Worm (Caenorhabditis elegans): Measurements from ENCODE around the gene Y75B8A.33.

Y75B8A.33 gene

ce11 chrIII:12370011-12370506, 2.9 kb upstream of the Y75B8A.33 start, which contains the start of gene rpt-6:
Gene rpt-6, plus strand, starts transcription at chrIII:12370456.
- no peak for TF ChIP-seq unc-62 (GFP tag; optimal IDR thresholded peaks at IDR 0.05)

ce11 chrIII:12369476-12369875, 2.3 kb upstream of the Y75B8A.33 start:
- TF ChIP-seq unc-62 (GFP tag; optimal IDR thresholded peaks at IDR 0.05) = no peak

DNA sequence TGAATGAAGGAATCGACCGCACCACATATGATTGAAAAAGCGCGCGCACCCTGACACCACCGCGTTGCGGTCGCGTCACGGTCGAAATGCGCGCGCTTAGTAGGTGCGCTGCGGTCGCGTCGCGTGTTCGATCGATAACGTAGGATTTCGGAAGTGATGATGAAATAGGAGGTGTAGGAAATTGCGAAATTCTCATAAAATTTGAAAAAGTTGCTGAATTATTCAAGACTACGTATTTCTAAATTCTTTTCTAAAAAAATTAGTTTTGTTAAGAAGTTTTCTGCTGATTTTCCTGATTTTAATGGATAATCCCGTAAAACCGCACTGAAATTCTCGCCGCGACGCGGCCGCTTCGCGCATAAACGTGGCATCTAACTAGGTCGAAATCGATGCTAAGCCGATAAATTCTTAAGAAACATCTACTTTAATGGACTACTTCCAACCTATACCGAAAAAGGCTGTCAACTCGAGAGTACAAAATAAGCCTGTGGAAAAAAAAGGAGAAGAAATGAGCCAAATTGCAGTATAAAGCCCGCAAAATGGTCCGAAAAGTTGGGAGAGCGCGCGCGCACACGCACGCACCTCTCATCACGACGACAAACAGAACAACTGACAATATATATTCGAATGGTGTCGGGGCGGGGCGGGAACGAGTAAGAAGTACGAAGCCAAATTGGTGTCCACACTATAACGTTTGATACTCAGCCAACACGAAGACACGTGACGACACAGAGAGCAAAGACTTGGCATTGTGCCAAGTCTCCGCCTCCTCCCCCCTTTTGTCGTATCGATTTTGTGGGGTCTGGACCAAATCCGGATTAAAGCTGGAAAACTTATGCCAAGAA, 1.5 kb upstream of the Y75B8A.33 start, which contains the start of gene his-72:
TSS of gene his-72 (minus strand) at position 589 of the 845 bp plus-strand sequence.
- no peak for TF ChIP-seq unc-62 (GFP tag; optimal IDR thresholded peaks at IDR 0.05)

ce11 chrIII:12367891-12368290, 718 bp upstream of the Y75B8A.33 start:
- TF ChIP-seq unc-62 (GFP tag; optimal IDR thresholded peaks at IDR 0.05) = no peak

DNA sequence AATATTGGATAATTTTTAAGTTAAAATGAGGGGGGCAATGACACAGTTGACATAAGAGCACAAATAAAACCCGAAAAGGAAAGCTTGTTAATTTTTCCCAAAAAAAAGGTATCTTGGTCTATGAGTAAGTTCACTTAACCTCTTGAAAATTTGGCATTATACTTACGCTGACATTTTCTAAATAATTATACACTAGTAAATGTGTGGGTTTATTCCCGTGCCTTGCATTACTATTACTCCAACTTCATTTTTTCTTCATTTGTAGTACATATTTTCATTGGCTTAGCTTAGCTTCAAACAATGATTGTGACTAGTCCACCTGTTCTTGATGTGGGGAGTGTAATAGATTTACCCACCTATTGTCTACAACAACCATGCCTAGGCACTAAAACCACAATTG, 7.9 kb downstream of the Y75B8A.33 start, which contains the start of gene Y75B8A.34:
TSS of gene Y75B8A.34 (plus strand) at position 301 of the 400 bp plus-strand sequence.
- TF ChIP-seq unc-62 (GFP tag; optimal IDR thresholded peaks at IDR 0.05) = no peak

- no peak for TF ChIP-seq unc-62 (GFP tag; optimal IDR thresholded peaks at IDR 0.05)
Observed at ce11 chrIII:12358461-12358860, 8.7 kb downstream of the Y75B8A.33 start, which contains the start of gene Y75B8A.32. Gene Y75B8A.32, minus strand, starts transcription at chrIII:12358561.

- TF ChIP-seq unc-62 (GFP tag; optimal IDR thresholded peaks at IDR 0.05) = no peak
Observed at ce11 chrIII:12356588-12356987, 10.6 kb downstream of the Y75B8A.33 start.

DNA sequence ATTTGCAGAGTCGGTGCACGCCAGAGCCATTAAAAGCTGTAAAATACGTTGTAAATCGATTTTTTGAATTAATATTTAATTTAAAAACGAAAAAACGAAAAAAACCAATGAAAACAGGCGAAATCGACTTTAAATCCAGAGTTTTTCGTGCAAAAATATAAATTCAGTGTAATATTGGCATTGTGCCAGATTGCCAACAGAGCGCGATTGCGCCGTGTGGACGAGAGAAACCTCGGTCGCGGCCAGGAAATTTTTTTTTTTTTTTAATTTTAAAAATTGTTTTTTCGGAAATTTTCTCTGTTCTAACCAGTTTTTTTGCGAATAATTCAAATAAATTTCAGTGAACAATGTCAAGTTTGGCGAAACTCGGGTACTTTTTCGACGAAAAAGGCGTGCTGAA, 15.9 kb downstream of the Y75B8A.33 start, which contains the start of the genes pph-4.1 and Y75B8A.31:
TSS of gene pph-4.1 (minus strand) at position 36 of the 400 bp plus-strand sequence.
TSS of gene Y75B8A.31 (plus strand) at position 342 of the 400 bp plus-strand sequence.
- no peak for TF ChIP-seq unc-62 (GFP tag; optimal IDR thresholded peaks at IDR 0.05)

- TF ChIP-seq unc-62 (GFP tag; optimal IDR thresholded peaks at IDR 0.05) = no peak
Observed at ce11 chrIII:12349027-12349426, 18.1 kb downstream of the Y75B8A.33 start.

DNA sequence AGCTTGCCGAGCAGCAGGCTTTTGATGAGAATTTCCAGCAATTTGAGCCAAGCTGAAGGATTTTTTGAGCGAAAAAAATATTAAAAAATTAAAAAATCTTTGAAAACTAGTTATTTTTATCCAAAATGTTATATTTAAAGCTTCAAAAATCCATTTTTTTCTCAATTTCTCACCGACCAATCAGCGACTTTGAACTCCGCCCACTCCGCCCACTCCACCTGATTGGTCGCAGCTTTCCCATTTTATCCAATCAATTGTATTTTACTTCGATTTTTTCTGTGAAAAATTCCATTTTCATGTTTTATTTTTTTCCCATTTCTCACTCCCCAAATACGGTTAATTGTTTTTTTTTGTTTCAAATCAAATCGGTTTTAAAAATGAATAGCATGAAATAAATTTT, 22.2 kb downstream of the Y75B8A.33 start:
- TF ChIP-seq unc-62 (GFP tag; optimal IDR thresholded peaks at IDR 0.05) = no peak

ce11 chrIII:12335400-12335994, 31.7 kb downstream of the Y75B8A.33 start:
- TF ChIP-seq unc-62 (GFP tag; optimal IDR thresholded peaks at IDR 0.05) = no peak

ce11 chrIII:12334268-12334667, 32.9 kb downstream of the Y75B8A.33 start:
- no peak for TF ChIP-seq unc-62 (GFP tag; optimal IDR thresholded peaks at IDR 0.05)

DNA sequence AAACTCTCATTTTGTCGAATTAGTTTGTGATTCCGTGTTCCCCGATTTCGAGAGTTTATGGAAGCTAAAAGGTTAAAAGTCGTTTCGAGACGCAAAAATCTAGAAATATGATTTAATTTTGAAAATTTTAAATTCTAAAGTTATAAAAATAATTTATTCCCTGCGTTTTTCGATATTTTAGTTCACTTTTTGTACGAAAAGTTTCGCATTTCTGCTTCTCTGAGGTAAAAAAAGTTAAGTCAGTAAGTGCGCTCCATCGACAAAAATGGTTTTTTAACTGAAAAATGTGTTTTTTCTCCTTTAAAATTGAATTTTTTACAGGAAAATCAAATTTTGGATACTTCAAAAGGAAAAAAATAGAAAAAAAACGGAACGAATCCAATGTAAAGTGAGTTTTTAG, 33.7 kb downstream of the Y75B8A.33 start, which contains the start of gene zip-1:
TSS of gene zip-1 (plus strand) at position 301 of the 400 bp plus-strand sequence.
- TF ChIP-seq unc-62 (GFP tag; optimal IDR thresholded peaks at IDR 0.05) = no peak

ce11 chrIII:12331300-12331699, 35.9 kb downstream of the Y75B8A.33 start:
- no peak for TF ChIP-seq unc-62 (GFP tag; optimal IDR thresholded peaks at IDR 0.05)

DNA sequence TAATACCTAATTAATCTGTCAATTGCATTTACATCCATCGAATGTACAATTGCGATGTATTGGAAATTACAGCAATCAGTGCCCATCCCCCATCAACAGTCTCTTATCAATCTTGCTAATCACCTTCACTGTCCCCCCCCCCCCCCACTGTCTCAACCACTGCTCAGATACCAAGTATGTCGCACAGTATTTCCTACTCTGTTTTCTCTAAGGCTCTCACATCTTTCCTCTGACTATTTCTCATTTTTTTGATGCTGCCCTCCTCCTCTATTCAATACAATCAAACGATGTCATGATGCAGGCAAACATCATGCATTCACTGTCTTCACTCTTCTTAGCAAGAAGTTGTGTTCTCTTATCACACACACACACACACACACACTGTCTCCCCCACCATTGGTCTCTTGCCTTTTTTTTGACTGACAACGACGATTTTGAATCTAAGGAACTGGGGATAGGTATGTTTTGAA, 39.6 kb downstream of the Y75B8A.33 start, which contains the start of the genes zip-12 and Y75B8A.63:
TSS of gene zip-12 (plus strand) at position 387 of the 470 bp plus-strand sequence.
TSS of gene Y75B8A.63 (plus strand) at position 420 of the 470 bp plus-strand sequence.
- no peak for TF ChIP-seq unc-62 (GFP tag; optimal IDR thresholded peaks at IDR 0.05)

DNA sequence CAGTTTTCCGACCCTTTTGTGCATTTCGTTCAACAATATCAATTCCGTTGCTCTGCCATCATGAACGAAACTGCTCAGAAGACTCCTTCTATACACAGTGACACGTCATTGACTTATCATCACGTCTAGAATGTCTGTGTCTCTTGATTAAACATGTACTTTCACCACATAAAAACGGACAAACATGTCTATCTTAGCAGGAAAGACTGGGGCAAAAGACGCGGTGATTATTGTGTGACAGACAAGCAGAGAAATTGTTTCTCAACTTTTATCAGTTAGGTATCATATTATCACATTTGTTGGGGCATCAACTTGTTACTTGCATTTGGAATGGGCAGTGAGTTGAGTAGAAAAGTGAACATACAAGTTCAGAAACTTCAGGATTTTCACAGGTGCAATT, 41.9 kb downstream of the Y75B8A.33 start:
- no peak for TF ChIP-seq unc-62 (GFP tag; optimal IDR thresholded peaks at IDR 0.05)
